Worm (Caenorhabditis elegans): Measurements from ENCODE around the gene fbxb-72.

- no peak for TF ChIP-seq ztf-23 (GFP tag; IDR thresholded peaks at IDR 0.05)
- TF ChIP-seq T22C8.4 (GFP tag; IDR thresholded peaks at IDR 0.05) = no peak
- TF ChIP-seq ztf-29 (GFP tag; IDR thresholded peaks at IDR 0.05) = no peak
These were observed 24.1 kb downstream of the fbxb-72 start, which contains the start of the genes ugt-29 and srx-5 for ce11 chrV:699489-700129.

Data from whole organism, midembryonic.